Worm (Caenorhabditis elegans) whole organism, L1 larva: ENCODE data around the gene R05A10.6.

ENCODE experiments used
- C04F5.9 ChIP-seq: sonication (generic microtip); optimal IDR thresholded peaks from 2 replicates; lab custom pipeline; 2016; ENCODE audit warnings: missing genetic modification characterization, missing compliant biosample characterization
- ceh-8 ChIP-seq: fragments of 200-800 bp; sonication (Bioruptor generic); optimal IDR thresholded peaks from 2 replicates; lab custom pipeline; 2018; ENCODE audit warnings: mild to moderate bottlenecking, missing genetic modification characterization, moderate library complexity, missing compliant biosample characterization
- ceh-82 ChIP-seq, 3 experiments: fragments of 150-350 bp in 1 of 3; sonication (generic microtip) in 2 of 3; optimal IDR thresholded peaks; 2 replicates each; lab custom pipeline; 2014 to 2017; ENCODE audit warnings: missing biosample characterization in 3 of 3, missing genetic modification characterization in 3 of 3
- ceh-88 ChIP-seq: fragments of 200-800 bp; sonication (Bioruptor generic); IDR thresholded peaks from 2 replicates; pipeline ENCODE4 v1.3.6; 2022; ENCODE audit warnings: missing genetic modification characterization, missing compliant biosample characterization
- efl-1 ChIP-seq, 4 experiments: fragments of 150-350 bp; optimal IDR thresholded peaks in 3 of 4; peaks in 1 of 4; 1 replicate in 1 of 4; 2 replicates in 3 of 4; lab custom pipeline; 2014; ENCODE audit warnings: missing biosample characterization in 2 of 4, missing genetic modification characterization in 2 of 4, missing genetic modification reagents in 2 of 4
- efl-3 ChIP-seq: fragments of 200-800 bp; sonication (Bioruptor generic); optimal IDR thresholded peaks from 2 replicates; lab custom pipeline; 2018; ENCODE audit warnings: mild to moderate bottlenecking, missing genetic modification characterization, missing compliant biosample characterization
- elt-2 ChIP-seq: sonication (generic microtip); optimal IDR thresholded peaks from 2 replicates; lab custom pipeline; 2016; ENCODE audit warnings: missing genetic modification characterization, mild to moderate bottlenecking, inconsistent platforms, missing compliant biosample characterization, missing genetic modification reagents
- ets-5 ChIP-seq: fragments of 200-800 bp; sonication (Bioruptor generic); IDR thresholded peaks from 2 replicates; pipeline ENCODE4 v1.3.6; 2022; ENCODE audit warnings: missing genetic modification characterization, missing compliant biosample characterization
- fkh-10 ChIP-seq: sonication (generic microtip); optimal IDR thresholded peaks from 2 replicates; lab custom pipeline; 2017; ENCODE audit warnings: missing biosample characterization, missing genetic modification reagents, missing genetic modification characterization
- fkh-8 ChIP-seq: sonication (generic microtip); optimal IDR thresholded peaks from 2 replicates; lab custom pipeline; 2016; ENCODE audit warnings: mild to moderate bottlenecking, missing genetic modification characterization, missing compliant biosample characterization
- grh-1 ChIP-seq: fragments of 200-800 bp; sonication (Bioruptor generic); IDR thresholded peaks from 2 replicates; pipeline ENCODE4 v1.3.6; 2022; ENCODE audit warnings: missing genetic modification reagents, missing genetic modification characterization, missing compliant biosample characterization
- hlh-4 ChIP-seq: sonication (generic microtip); optimal IDR thresholded peaks from 2 replicates; lab custom pipeline; 2016; ENCODE audit warnings: mild to moderate bottlenecking, missing genetic modification characterization, missing compliant biosample characterization
- irx-1 ChIP-seq: sonication (generic microtip); optimal IDR thresholded peaks from 2 replicates; lab custom pipeline; 2016; ENCODE audit warnings: missing genetic modification characterization, missing compliant biosample characterization
- jun-1 ChIP-seq: fragments of 150-350 bp; optimal IDR thresholded peaks from 2 replicates; lab custom pipeline; 2014; ENCODE audit warnings: missing biosample characterization, missing genetic modification reagents, missing genetic modification characterization
- lin-15B ChIP-seq: fragments of 150-350 bp; sonication (generic microtip); optimal IDR thresholded peaks from 3 replicates; lab custom pipeline; 2014; ENCODE audit warnings: missing biosample characterization, missing genetic modification characterization
- lir-3 ChIP-seq: sonication (generic microtip); optimal IDR thresholded peaks from 2 replicates; lab custom pipeline; 2016; ENCODE audit warnings: mild to moderate bottlenecking, missing genetic modification characterization, moderate library complexity, missing compliant biosample characterization; ENCODE audit not compliant: poor library complexity
- mab-9 ChIP-seq: fragments of 200-800 bp; sonication (Bioruptor generic); IDR thresholded peaks from 2 replicates; pipeline ENCODE4 v1.3.6; 2022; ENCODE audit warnings: missing genetic modification reagents, missing genetic modification characterization, missing compliant biosample characterization
- mef-2 ChIP-seq: fragments of 150-350 bp; optimal IDR thresholded peaks from 2 replicates; lab custom pipeline; 2014; ENCODE audit warnings: missing biosample characterization, missing genetic modification characterization
- mep-1 ChIP-seq: fragments of 150-350 bp; optimal IDR thresholded peaks from 2 replicates; lab custom pipeline; 2014; ENCODE audit warnings: missing biosample characterization, missing genetic modification characterization
- nhr-12 ChIP-seq: sonication (generic microtip); optimal IDR thresholded peaks from 2 replicates; lab custom pipeline; 2017; ENCODE audit warnings: missing biosample characterization, missing genetic modification characterization
- nhr-20 ChIP-seq: sonication (generic microtip); optimal IDR thresholded peaks from 2 replicates; lab custom pipeline; 2016; ENCODE audit warnings: mild to moderate bottlenecking, missing genetic modification characterization, missing compliant biosample characterization
- nhr-28 ChIP-seq: fragments of 150-350 bp; optimal IDR thresholded peaks from 2 replicates; lab custom pipeline; 2014; ENCODE audit warnings: missing biosample characterization, missing genetic modification characterization
- nhr-71 ChIP-seq: sonication (generic microtip); optimal IDR thresholded peaks from 2 replicates; lab custom pipeline; 2016; ENCODE audit warnings: mild to moderate bottlenecking, missing genetic modification characterization, moderate library complexity, missing compliant biosample characterization
- nhr-77 ChIP-seq: fragments of 150-350 bp; optimal IDR thresholded peaks from 2 replicates; lab custom pipeline; 2014; ENCODE audit warnings: missing biosample characterization, missing genetic modification characterization
- nhr-85 ChIP-seq: sonication (generic microtip); peaks from one replicate; lab custom pipeline; 2016; ENCODE audit warnings: missing genetic modification characterization, inconsistent platforms, missing compliant biosample characterization
- nhr-90 ChIP-seq: sonication (generic microtip); optimal IDR thresholded peaks from 2 replicates; lab custom pipeline; 2016; ENCODE audit warnings: mild to moderate bottlenecking, missing genetic modification characterization, missing compliant biosample characterization; ENCODE audit not compliant: poor library complexity
- pax-3 ChIP-seq: fragments of 200-800 bp; sonication (Bioruptor generic); optimal IDR thresholded peaks from 2 replicates; lab custom pipeline; 2018; ENCODE audit warnings: mild to moderate bottlenecking, missing genetic modification characterization, moderate library complexity, missing compliant biosample characterization
- pqm-1 ChIP-seq: sonication (generic microtip); optimal IDR thresholded peaks from 3 replicates; lab custom pipeline; 2017; ENCODE audit warnings: missing biosample characterization, missing genetic modification characterization
- snu-23 ChIP-seq: sonication (generic microtip); optimal IDR thresholded peaks from 2 replicates; lab custom pipeline; 2016; ENCODE audit warnings: missing genetic modification characterization, missing compliant biosample characterization
- sox-4 ChIP-seq: sonication (generic microtip); optimal IDR thresholded peaks from 2 replicates; lab custom pipeline; 2016; ENCODE audit warnings: missing genetic modification characterization, missing compliant biosample characterization
- sptf-1 ChIP-seq: fragments of 150-350 bp; optimal IDR thresholded peaks from 2 replicates; lab custom pipeline; 2014; ENCODE audit warnings: missing biosample characterization, missing genetic modification characterization
- sup-37 ChIP-seq: fragments of 200-800 bp; sonication (Bioruptor generic); optimal IDR thresholded peaks from 2 replicates; lab custom pipeline; 2018; ENCODE audit warnings: mild to moderate bottlenecking, missing genetic modification characterization, missing compliant biosample characterization
- tbx-2 ChIP-seq: sonication (generic microtip); optimal IDR thresholded peaks from 2 replicates; lab custom pipeline; 2016; ENCODE audit warnings: missing genetic modification characterization, missing compliant biosample characterization
- unc-86 ChIP-seq: sonication (generic microtip); optimal IDR thresholded peaks from 2 replicates; lab custom pipeline; 2016; ENCODE audit warnings: missing genetic modification characterization, missing compliant biosample characterization
- unc-98 ChIP-seq: fragments of 200-800 bp; sonication (Bioruptor generic); IDR thresholded peaks from 2 replicates; pipeline ENCODE4 v1.3.6; 2022; ENCODE audit warnings: missing genetic modification characterization, missing compliant biosample characterization
- vab-15 ChIP-seq: sonication (generic microtip); optimal IDR thresholded peaks from 2 replicates; lab custom pipeline; 2017; ENCODE audit warnings: missing genotype, mild to moderate bottlenecking, missing genetic modification characterization, missing compliant biosample characterization
- xbp-1 ChIP-seq: sonication (generic microtip); optimal IDR thresholded peaks from 2 replicates; lab custom pipeline; 2016; ENCODE audit warnings: missing genetic modification characterization, missing compliant biosample characterization
- zip-4 ChIP-seq: fragments of 200-800 bp; sonication (Bioruptor generic); optimal IDR thresholded peaks from 2 replicates; lab custom pipeline; 2018; ENCODE audit warnings: mild to moderate bottlenecking, missing genetic modification characterization, moderate library complexity, missing compliant biosample characterization
- ztf-11 ChIP-seq, 2 experiments: sonication (generic microtip); optimal IDR thresholded peaks; 2 replicates each; lab custom pipeline; 2016 to 2017; ENCODE audit warnings: missing genetic modification characterization in 2 of 2, missing biosample characterization in 1 of 2, missing compliant biosample characterization in 1 of 2
- ztf-4 ChIP-seq: fragments of 150-350 bp; optimal IDR thresholded peaks from 2 replicates; lab custom pipeline; 2014; ENCODE audit warnings: missing biosample characterization, missing genetic modification characterization

R05A10.6 gene

ce11 chrIV:14191919-14192318 lies 26.3 kb downstream of the R05A10.6 start, which contains the start of gene K01G12.22:
Gene K01G12.22, plus strand, starts transcription at chrIV:14192219.
- TF ChIP-seq xbp-1 (tag; lab: Kevin White, UChicago) (no peak), grh-1 (GFP tag; lab: Robert Waterston, UW) (no peak), nhr-28 (tag; lab: Kevin White, UChicago) (no peak), tbx-2 (no peak), pax-3 (tag; lab: Kevin White, UChicago) (no peak), nhr-85 (tag; lab: Kevin White, UChicago) (no peak), lin-15B (no peak), efl-3 (GFP tag; lab: Kevin White, UChicago) (no peak), vab-15 (tag; lab: Kevin White, UChicago) (no peak), ets-5 (GFP tag; lab: Robert Waterston, UW) (no peak), nhr-20 (no peak)

ce11 chrIV:14193196-14193595 lies 27.6 kb downstream of the R05A10.6 start, which contains the start of gene K01G12.3:
Gene K01G12.3, plus strand, starts transcription at chrIV:14193496.
- TF ChIP-seq hlh-4 (tag; lab: Kevin White, UChicago) (no peak), nhr-71 (tag; lab: Kevin White, UChicago) (no peak), nhr-90 (no peak), fkh-8 (no peak)

ce11 chrIV:14194317-14194716 lies 28.7 kb downstream of the R05A10.6 start:
- TF ChIP-seq efl-1 (optimal IDR thresholded peaks at IDR 0.05; lab: Kevin White, UChicago) (no peak), efl-1 (GFP tag; optimal IDR thresholded peaks at IDR 0.05 in 1 of 2; lab: Kevin White, UChicago) (no peak), nhr-12 (tag; lab: Kevin White, UChicago) (no peak), pax-3 (tag; lab: Kevin White, UChicago) (no peak), nhr-77 (tag; lab: Kevin White, UChicago) (no peak), sup-37 (no peak), snu-23 (no peak), unc-98 (GFP tag; lab: Robert Waterston, UW) (no peak), fkh-10 (GFP tag; lab: Kevin White, UChicago) (no peak), ztf-4 (tag; lab: Kevin White, UChicago) (no peak), C04F5.9 (tag; lab: Kevin White, UChicago) (no peak), ceh-82 (tag; optimal IDR thresholded peaks at IDR 0.05; lab: Kevin White, UChicago) (no peak), mab-9 (GFP tag; lab: Robert Waterston, UW) (no peak), efl-3 (GFP tag; lab: Kevin White, UChicago) (no peak), jun-1 (tag; lab: Kevin White, UChicago) (no peak)

- no peak for TF ChIP-seq irx-1 (tag; lab: Kevin White, UChicago)
- no peak for TF ChIP-seq sox-4 (tag; lab: Kevin White, UChicago)
- no peak for TF ChIP-seq pax-3 (tag; lab: Kevin White, UChicago)
- no peak for TF ChIP-seq sptf-1
- no peak for TF ChIP-seq unc-86 (tag; lab: Kevin White, UChicago)
- TF ChIP-seq ceh-88 (GFP tag; lab: Robert Waterston, UW), result no peak
- no peak for TF ChIP-seq zip-4 (GFP tag; lab: Kevin White, UChicago)
- no peak for TF ChIP-seq ztf-4 (tag; lab: Kevin White, UChicago)
Observed at ce11 chrIV:14196176-14196575, 30.6 kb downstream of the R05A10.6 start, which contains the start of gene F02H6.2. Gene F02H6.2, plus strand, starts transcription at chrIV:14196476.

ce11 chrIV:14203162-14203561 lies 37.6 kb downstream of the R05A10.6 start, which contains the start of gene F02H6.3:
Gene F02H6.3, plus strand, starts transcription at chrIV:14203427.
- no peak for TF ChIP-seq nhr-12 (tag; lab: Kevin White, UChicago)
- no peak for TF ChIP-seq hlh-4 (tag; lab: Kevin White, UChicago)
- no peak for TF ChIP-seq mef-2 (tag; lab: Kevin White, UChicago)
- TF ChIP-seq mep-1, result no peak
- no peak for TF ChIP-seq unc-98 (GFP tag; lab: Robert Waterston, UW)
- no peak for TF ChIP-seq elt-2
- no peak for TF ChIP-seq pqm-1 (tag; lab: Kevin White, UChicago)
- no peak for TF ChIP-seq ceh-8
- TF ChIP-seq ztf-11 (tag; optimal IDR thresholded peaks at IDR 0.05; lab: Kevin White, UChicago), result no peak
- TF ChIP-seq lir-3, result no peak
- no peak for TF ChIP-seq sox-4 (tag; lab: Kevin White, UChicago)
- TF ChIP-seq nhr-71 (tag; lab: Kevin White, UChicago), result no peak
